Worm (Caenorhabditis elegans) whole organism, L1 larva: ENCODE data around the gene subs-4.

ENCODE experiments used
- C04F5.9 ChIP-seq: sonication (generic microtip); optimal IDR thresholded peaks from 2 replicates; lab custom pipeline; 2016; ENCODE audit warnings: missing genetic modification characterization, missing compliant biosample characterization
- C16A3.4 ChIP-seq: fragments of 150-350 bp; optimal IDR thresholded peaks from 2 replicates; lab custom pipeline; 2014; ENCODE audit warnings: missing biosample characterization, missing genetic modification characterization
- aha-1 ChIP-seq: fragments of 150-350 bp; optimal IDR thresholded peaks from 2 replicates; lab custom pipeline; 2014; ENCODE audit warnings: missing biosample characterization, missing genetic modification characterization
- ama-1 ChIP-seq: fragments of 150-350 bp; optimal IDR thresholded peaks from 2 replicates; lab custom pipeline; 2014
- blmp-1 ChIP-seq: fragments of 150-350 bp; optimal IDR thresholded peaks from 2 replicates; lab custom pipeline; 2014; ENCODE audit warnings: missing biosample characterization, missing genetic modification characterization
- ceh-63 ChIP-seq: fragments of 200-800 bp; sonication (Bioruptor generic); optimal IDR thresholded peaks from 2 replicates; lab custom pipeline; 2018; ENCODE audit warnings: mild to moderate bottlenecking, missing genetic modification characterization, missing compliant biosample characterization
- ceh-82 ChIP-seq, 3 experiments: fragments of 150-350 bp in 1 of 3; sonication (generic microtip) in 2 of 3; optimal IDR thresholded peaks; 2 replicates each; lab custom pipeline; 2014 to 2017; ENCODE audit warnings: missing biosample characterization in 3 of 3, missing genetic modification characterization in 3 of 3
- ceh-88 ChIP-seq: fragments of 200-800 bp; sonication (Bioruptor generic); IDR thresholded peaks from 2 replicates; pipeline ENCODE4 v1.3.6; 2022; ENCODE audit warnings: missing genetic modification characterization, missing compliant biosample characterization
- dpl-1 ChIP-seq, 3 experiments: fragments of 150-350 bp in 2 of 3; sonication (generic microtip) in 1 of 3; optimal IDR thresholded peaks; 2 replicates each; lab custom pipeline; 2014 to 2017; ENCODE audit warnings: missing biosample characterization in 3 of 3, missing genetic modification characterization in 3 of 3, missing genetic modification reagents in 3 of 3
- dsc-1 ChIP-seq: sonication (generic microtip); optimal IDR thresholded peaks from 2 replicates; lab custom pipeline; 2016; ENCODE audit warnings: mild to moderate bottlenecking, missing genetic modification characterization, missing compliant biosample characterization
- efl-1 ChIP-seq, 4 experiments: fragments of 150-350 bp; optimal IDR thresholded peaks in 3 of 4; peaks in 1 of 4; 1 replicate in 1 of 4; 2 replicates in 3 of 4; lab custom pipeline; 2014; ENCODE audit warnings: missing biosample characterization in 2 of 4, missing genetic modification characterization in 2 of 4, missing genetic modification reagents in 2 of 4
- egl-13 ChIP-seq: sonication (generic microtip); optimal IDR thresholded peaks from 2 replicates; lab custom pipeline; 2016; ENCODE audit warnings: missing genotype, missing genetic modification reagents, missing genetic modification characterization, missing compliant biosample characterization
- egl-27 ChIP-seq, 2 experiments: fragments of 150-350 bp in 1 of 2; sonication (generic microtip); optimal IDR thresholded peaks; 3 replicates each; lab custom pipeline; 2017 to 2018; ENCODE audit warnings: missing biosample characterization in 2 of 2, missing genetic modification characterization in 2 of 2, missing genetic modification reagents in 2 of 2
- elt-3 ChIP-seq, 6 experiments: fragments of 150-350 bp in 1 of 6; sonication (generic microtip); optimal IDR thresholded peaks; 2 replicates each; lab custom pipeline; 2017 to 2018; ENCODE audit warnings: missing biosample characterization in 6 of 6, missing genetic modification characterization in 6 of 6, inconsistent platforms in 1 of 6
- fkh-10 ChIP-seq: sonication (generic microtip); optimal IDR thresholded peaks from 2 replicates; lab custom pipeline; 2017; ENCODE audit warnings: missing biosample characterization, missing genetic modification reagents, missing genetic modification characterization
- hlh-4 ChIP-seq: sonication (generic microtip); optimal IDR thresholded peaks from 2 replicates; lab custom pipeline; 2016; ENCODE audit warnings: mild to moderate bottlenecking, missing genetic modification characterization, missing compliant biosample characterization
- isw-1 ChIP-seq: fragments of 200-800 bp; sonication (Bioruptor generic); IDR thresholded peaks from 2 replicates; pipeline ENCODE4 v1.3.6; 2022; ENCODE audit warnings: missing genetic modification characterization, missing compliant biosample characterization
- jun-1 ChIP-seq: fragments of 150-350 bp; optimal IDR thresholded peaks from 2 replicates; lab custom pipeline; 2014; ENCODE audit warnings: missing biosample characterization, missing genetic modification reagents, missing genetic modification characterization
- lin-14 ChIP-seq: fragments of 200-800 bp; sonication (Bioruptor generic); optimal IDR thresholded peaks from 2 replicates; lab custom pipeline; 2018; ENCODE audit warnings: mild to moderate bottlenecking, missing genetic modification characterization, moderate library complexity, missing compliant biosample characterization
- lin-35 ChIP-seq, 2 experiments: fragments of 150-350 bp; optimal IDR thresholded peaks; 2 replicates each; lab custom pipeline; 2014; ENCODE audit warnings: missing biosample characterization in 2 of 2, missing genetic modification characterization in 2 of 2, missing genetic modification reagents in 2 of 2
- lsy-2 ChIP-seq, 2 experiments: fragments of 150-350 bp; optimal IDR thresholded peaks; 2 replicates each; lab custom pipeline; 2014; ENCODE audit warnings: missing biosample characterization in 2 of 2, missing genetic modification characterization in 2 of 2
- mdl-1 ChIP-seq, 2 experiments: fragments of 150-350 bp; optimal IDR thresholded peaks; 2 replicates each; lab custom pipeline; 2014 to 2017; ENCODE audit warnings: missing biosample characterization in 2 of 2, missing genetic modification characterization in 2 of 2, inconsistent platforms in 1 of 2
- mef-2 ChIP-seq: fragments of 150-350 bp; optimal IDR thresholded peaks from 2 replicates; lab custom pipeline; 2014; ENCODE audit warnings: missing biosample characterization, missing genetic modification characterization
- mep-1 ChIP-seq: fragments of 150-350 bp; optimal IDR thresholded peaks from 2 replicates; lab custom pipeline; 2014; ENCODE audit warnings: missing biosample characterization, missing genetic modification characterization
- nhr-12 ChIP-seq: sonication (generic microtip); optimal IDR thresholded peaks from 2 replicates; lab custom pipeline; 2017; ENCODE audit warnings: missing biosample characterization, missing genetic modification characterization
- nhr-19 ChIP-seq: fragments of 200-800 bp; sonication (Bioruptor generic); conservative IDR thresholded peaks from 2 replicates; pipeline ENCODE4 v1.3.6; 2022; ENCODE audit warnings: missing genetic modification characterization, missing compliant biosample characterization
- nhr-20 ChIP-seq: sonication (generic microtip); optimal IDR thresholded peaks from 2 replicates; lab custom pipeline; 2016; ENCODE audit warnings: mild to moderate bottlenecking, missing genetic modification characterization, missing compliant biosample characterization
- nhr-237 ChIP-seq: fragments of 150-350 bp; optimal IDR thresholded peaks from 2 replicates; lab custom pipeline; 2014; ENCODE audit warnings: missing biosample characterization, missing genetic modification characterization
- nhr-47 ChIP-seq: sonication (generic microtip); optimal IDR thresholded peaks from 2 replicates; lab custom pipeline; 2016; ENCODE audit warnings: mild to moderate bottlenecking, missing genetic modification characterization, moderate library complexity, missing compliant biosample characterization
- nhr-71 ChIP-seq: sonication (generic microtip); optimal IDR thresholded peaks from 2 replicates; lab custom pipeline; 2016; ENCODE audit warnings: mild to moderate bottlenecking, missing genetic modification characterization, moderate library complexity, missing compliant biosample characterization
- nhr-77 ChIP-seq: fragments of 150-350 bp; optimal IDR thresholded peaks from 2 replicates; lab custom pipeline; 2014; ENCODE audit warnings: missing biosample characterization, missing genetic modification characterization
- snpc-4 ChIP-seq: fragments of 150-350 bp; optimal IDR thresholded peaks from 2 replicates; lab custom pipeline; 2014; ENCODE audit warnings: missing biosample characterization, missing genetic modification characterization
- snu-23 ChIP-seq: sonication (generic microtip); optimal IDR thresholded peaks from 2 replicates; lab custom pipeline; 2016; ENCODE audit warnings: missing genetic modification characterization, missing compliant biosample characterization
- sptf-1 ChIP-seq: fragments of 150-350 bp; optimal IDR thresholded peaks from 2 replicates; lab custom pipeline; 2014; ENCODE audit warnings: missing biosample characterization, missing genetic modification characterization
- tbx-2 ChIP-seq: sonication (generic microtip); optimal IDR thresholded peaks from 2 replicates; lab custom pipeline; 2016; ENCODE audit warnings: missing genetic modification characterization, missing compliant biosample characterization
- unc-130 ChIP-seq: fragments of 150-350 bp; optimal IDR thresholded peaks from 2 replicates; lab custom pipeline; 2017; ENCODE audit warnings: missing biosample characterization, missing genetic modification characterization, inconsistent platforms
- unc-30 ChIP-seq: sonication (generic microtip); optimal IDR thresholded peaks from 2 replicates; lab custom pipeline; 2017; ENCODE audit warnings: missing biosample characterization, missing genetic modification characterization
- xbp-1 ChIP-seq: sonication (generic microtip); optimal IDR thresholded peaks from 2 replicates; lab custom pipeline; 2016; ENCODE audit warnings: missing genetic modification characterization, missing compliant biosample characterization
- zip-4 ChIP-seq: fragments of 200-800 bp; sonication (Bioruptor generic); optimal IDR thresholded peaks from 2 replicates; lab custom pipeline; 2018; ENCODE audit warnings: mild to moderate bottlenecking, missing genetic modification characterization, moderate library complexity, missing compliant biosample characterization
- ztf-4 ChIP-seq: fragments of 150-350 bp; optimal IDR thresholded peaks from 2 replicates; lab custom pipeline; 2014; ENCODE audit warnings: missing biosample characterization, missing genetic modification characterization

subs-4 gene

DNA sequence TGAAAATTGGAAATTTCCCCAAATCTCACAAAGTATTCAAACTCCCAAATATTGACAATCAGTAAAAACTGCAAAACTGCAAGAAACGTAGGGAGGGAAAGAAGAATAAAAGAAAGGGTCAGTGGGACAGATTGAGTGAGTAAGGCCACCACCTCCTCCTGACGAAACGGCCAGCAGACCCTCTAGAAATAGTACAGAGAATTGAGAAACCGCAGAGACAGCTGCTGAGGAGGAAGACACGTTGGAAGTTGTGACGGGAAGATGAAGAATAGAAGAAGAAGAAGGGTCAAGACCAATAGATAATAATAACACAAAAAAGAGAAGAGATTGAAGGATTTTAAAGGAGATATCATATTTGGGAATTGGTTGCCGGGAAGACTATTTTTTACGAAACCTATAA, 1.5 kb upstream of the subs-4 start:
- peak; percentile 18 for TF ChIP-seq xbp-1 (tag; lab: Kevin White, UChicago)
- no peak for TF ChIP-seq isw-1 (GFP tag; lab: Robert Waterston, UW)
- no peak for TF ChIP-seq nhr-237
- TF ChIP-seq ama-1 (lab: Kevin White, UChicago): no peak
- TF ChIP-seq efl-1 (optimal IDR thresholded peaks at IDR 0.05; lab: Kevin White, UChicago): peak; percentile 7 to 29
- no peak for TF ChIP-seq efl-1 (GFP tag; optimal IDR thresholded peaks at IDR 0.05 in 1 of 2; lab: Kevin White, UChicago)
- peak in 2 of 6 experiments; percentile 19 to 28 for TF ChIP-seq elt-3 (tag; optimal IDR thresholded peaks at IDR 0.05; lab: Kevin White, UChicago)
- TF ChIP-seq nhr-12: no peak
- TF ChIP-seq ceh-82 (tag; optimal IDR thresholded peaks at IDR 0.05; lab: Kevin White, UChicago): peak in 1 of 3 experiments; percentile 40
- no peak for TF ChIP-seq aha-1 (tag; lab: Kevin White, UChicago)
- TF ChIP-seq ceh-63: no peak
- no peak for TF ChIP-seq C04F5.9 (tag; lab: Kevin White, UChicago)
- peak in 1 of 2 experiments; percentile 15 for TF ChIP-seq lin-35 (GFP tag; optimal IDR thresholded peaks at IDR 0.05; lab: Kevin White, UChicago)
- TF ChIP-seq snu-23 (GFP tag; lab: Kevin White, UChicago): peak; percentile 53
- TF ChIP-seq nhr-20 (tag; lab: Kevin White, UChicago): peak; percentile 5
- TF ChIP-seq egl-27 (tag; optimal IDR thresholded peaks at IDR 0.05; lab: Kevin White, UChicago): no peak
- no peak for TF ChIP-seq mef-2 (tag; lab: Kevin White, UChicago)
- peak; percentile 17 for TF ChIP-seq ztf-4
- 0 out of 2 replicates have a peak, but pooled peaks have one; percentile 4 for TF ChIP-seq nhr-19 (GFP tag; lab: Robert Waterston, UW)
- TF ChIP-seq nhr-47 (tag; lab: Kevin White, UChicago): peak; percentile 24
- TF ChIP-seq blmp-1 (tag; lab: Kevin White, UChicago): peak; percentile 70
- peak in 1 of 2 experiments; percentile 15 for TF ChIP-seq mdl-1 (tag; optimal IDR thresholded peaks at IDR 0.05; lab: Kevin White, UChicago)
- peak; percentile 37 for TF ChIP-seq mep-1 (tag; lab: Kevin White, UChicago)
- peak; percentile 34 for TF ChIP-seq nhr-71 (tag; lab: Kevin White, UChicago)
- peak in 1 of 3 experiments; percentile 17 for TF ChIP-seq dpl-1 (GFP tag; optimal IDR thresholded peaks at IDR 0.05; lab: Kevin White, UChicago)
- TF ChIP-seq lsy-2 (tag; optimal IDR thresholded peaks at IDR 0.05; lab: Kevin White, UChicago): peak; percentile 18 to 26

DNA sequence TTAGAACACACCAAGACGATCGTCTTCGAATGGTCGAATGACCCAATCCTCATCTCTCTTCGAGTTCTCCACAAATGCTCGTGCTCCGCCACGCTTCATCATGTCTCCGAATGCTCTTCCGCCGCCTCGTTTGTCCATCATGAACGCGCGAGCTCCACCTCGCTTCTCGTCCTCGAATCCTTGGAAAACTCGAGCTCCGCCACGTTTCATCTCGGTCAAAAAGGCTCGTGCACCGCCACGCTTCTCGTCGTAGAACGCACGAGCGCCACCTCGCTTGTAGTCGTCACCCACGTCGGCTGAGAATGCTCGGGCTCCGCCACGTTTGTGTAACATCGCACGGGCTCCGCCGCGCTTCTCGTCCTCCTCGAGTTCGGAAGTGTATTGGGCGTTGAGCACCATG, 7.4 kb downstream of the subs-4 start:
- TF ChIP-seq mdl-1 (tag; optimal IDR thresholded peaks at IDR 0.05; lab: Kevin White, UChicago) (no peak), tbx-2 (tag; lab: Kevin White, UChicago) (no peak), nhr-77 (tag; lab: Kevin White, UChicago) (no peak), lin-35 (GFP tag; optimal IDR thresholded peaks at IDR 0.05; lab: Kevin White, UChicago) (no peak), C16A3.4 (no peak), ceh-88 (no peak), snpc-4 (tag; lab: Kevin White, UChicago) (no peak), dsc-1 (tag; lab: Kevin White, UChicago) (no peak), sptf-1 (tag; lab: Kevin White, UChicago) (no peak), unc-130 (tag; lab: Kevin White, UChicago) (no peak), aha-1 (tag; lab: Kevin White, UChicago) (no peak), lin-14 (GFP tag; lab: Kevin White, UChicago) (no peak), unc-30 (tag; lab: Kevin White, UChicago) (no peak), jun-1 (tag; lab: Kevin White, UChicago) (no peak), zip-4 (GFP tag; lab: Kevin White, UChicago) (no peak), hlh-4 (tag; lab: Kevin White, UChicago) (no peak)
- TF ChIP-seq, all 84 proteins: peak for 0

DNA sequence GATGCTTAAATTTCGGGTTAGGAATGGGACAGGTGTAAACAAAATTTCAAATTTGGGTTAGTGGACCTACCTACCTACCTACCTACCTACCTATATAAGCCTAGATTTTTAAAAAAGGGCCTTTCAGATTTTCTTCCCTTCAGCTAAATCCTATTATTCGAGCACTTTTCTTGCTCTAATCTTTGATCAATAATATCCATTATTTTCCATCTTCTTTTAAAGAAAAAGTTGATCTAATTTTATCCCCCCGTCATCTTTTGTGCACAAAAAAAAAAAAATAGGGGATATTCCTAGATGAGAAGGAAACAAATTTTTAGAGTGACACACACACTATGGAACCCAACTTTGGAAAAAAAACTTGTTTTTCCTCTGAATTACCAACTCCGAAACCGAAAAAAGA, 8.8 kb downstream of the subs-4 start:
- TF ChIP-seq aha-1 (tag; lab: Kevin White, UChicago) (no peak), fkh-10 (GFP tag; lab: Kevin White, UChicago) (peak; percentile 64), egl-13 (tag; lab: Kevin White, UChicago) (no peak)
